Worm (Caenorhabditis elegans) whole organism, L4 larva: ENCODE measurements around the gene B0393.7.

Experiments used
- D1046.2 ChIP-seq: fragments of 200-800 bp; sonication (Bioruptor generic); IDR thresholded peaks from 2 replicates; pipeline ENCODE4 v1.3.6; 2022; ENCODE audit warnings: missing genetic modification characterization, missing compliant biosample characterization
- F37D6.2 ChIP-seq: sonication (generic microtip); optimal IDR thresholded peaks from 2 replicates; lab custom pipeline; 2016; ENCODE audit warnings: mild to moderate bottlenecking, missing genetic modification characterization, missing compliant biosample characterization
- Y48G9A.11 ChIP-seq: fragments of 200-800 bp; sonication (Bioruptor generic); IDR thresholded peaks from 2 replicates; pipeline ENCODE4 v1.3.6; 2022; ENCODE audit warnings: missing genetic modification reagents, missing genetic modification characterization, missing compliant biosample characterization
- Y75B8A.6 ChIP-seq: fragments of 200-800 bp; sonication (Bioruptor generic); IDR thresholded peaks from 2 replicates; pipeline ENCODE4 v1.3.6; 2022; ENCODE audit warnings: missing genetic modification reagents, missing genetic modification characterization, missing compliant biosample characterization
- ZK337.2 ChIP-seq: fragments of 200-800 bp; sonication (Bioruptor generic); IDR thresholded peaks from 2 replicates; pipeline ENCODE4 v1.3.6; 2022; ENCODE audit warnings: missing genetic modification reagents, missing genetic modification characterization, missing compliant biosample characterization
- aly-2 ChIP-seq: sonication (generic microtip); optimal IDR thresholded peaks from 2 replicates; lab custom pipeline; 2018; ENCODE audit warnings: missing biosample characterization, missing genetic modification characterization
- ama-1 ChIP-seq: fragments of 150-350 bp; optimal IDR thresholded peaks from 2 replicates; lab custom pipeline; 2014; ENCODE audit warnings: inconsistent platforms, mixed read lengths
- ceh-20 ChIP-seq: fragments of 200-800 bp; sonication (Bioruptor generic); IDR thresholded peaks from 2 replicates; pipeline ENCODE4 v1.3.6; 2022; ENCODE audit warnings: missing genetic modification reagents, missing genetic modification characterization, missing compliant biosample characterization
- ceh-32 ChIP-seq: sonication (generic microtip); optimal IDR thresholded peaks from 2 replicates; lab custom pipeline; 2016; ENCODE audit warnings: mild to moderate bottlenecking, missing genetic modification characterization, missing compliant biosample characterization; ENCODE audit not compliant: poor library complexity
- ceh-62 ChIP-seq: sonication (generic microtip); optimal IDR thresholded peaks from 2 replicates; lab custom pipeline; 2017; ENCODE audit warnings: missing biosample characterization, missing genetic modification characterization
- ctbp-1 ChIP-seq: fragments of 200-800 bp; sonication (Bioruptor generic); IDR thresholded peaks from 2 replicates; pipeline ENCODE4 v1.3.6; 2022; ENCODE audit warnings: missing genetic modification reagents, missing genetic modification characterization, missing compliant biosample characterization
- daf-19 ChIP-seq: fragments of 200-800 bp; sonication (Bioruptor generic); conservative IDR thresholded peaks from 2 replicates; pipeline ENCODE4 v1.3.6; 2022; ENCODE audit warnings: missing genetic modification characterization, missing compliant biosample characterization
- daf-8 ChIP-seq: fragments of 200-800 bp; sonication (Bioruptor generic); IDR thresholded peaks from 2 replicates; pipeline ENCODE4 v1.3.6; 2022; ENCODE audit warnings: missing genetic modification characterization, missing compliant biosample characterization
- dmd-8 ChIP-seq: fragments of 200-800 bp; sonication (Bioruptor generic); IDR thresholded peaks from 2 replicates; pipeline ENCODE4 v1.3.6; 2022; ENCODE audit warnings: missing genetic modification characterization, missing compliant biosample characterization
- dpl-1 ChIP-seq: fragments of 150-350 bp; optimal IDR thresholded peaks from 2 replicates; lab custom pipeline; 2014; ENCODE audit warnings: missing biosample characterization, missing genetic modification reagents, missing genetic modification characterization
- fkh-10 ChIP-seq: fragments of 150-350 bp; optimal IDR thresholded peaks from 2 replicates; lab custom pipeline; 2014; ENCODE audit warnings: missing biosample characterization, missing genetic modification reagents, missing genetic modification characterization
- gei-8 ChIP-seq: fragments of 200-800 bp; sonication (Bioruptor generic); optimal IDR thresholded peaks from 2 replicates; lab custom pipeline; 2018; ENCODE audit warnings: mild to moderate bottlenecking, missing genetic modification characterization, missing compliant biosample characterization
- hif-1 ChIP-seq, 2 experiments: sonication (generic microtip); optimal IDR thresholded peaks; 2 replicates each; lab custom pipeline; 2016 to 2017; ENCODE audit warnings: missing compliant biosample characterization in 2 of 2, missing genetic modification characterization in 2 of 2, missing genetic modification reagents in 2 of 2, missing genotype in 2 of 2, mild to moderate bottlenecking in 1 of 2
- hmg-1.1 ChIP-seq: fragments of 200-800 bp; sonication (Bioruptor generic); IDR thresholded peaks from 2 replicates; pipeline ENCODE4 v1.3.6; 2022; ENCODE audit warnings: missing genetic modification reagents, missing genetic modification characterization, missing compliant biosample characterization
- jun-1 ChIP-seq: fragments of 150-350 bp; optimal IDR thresholded peaks from 2 replicates; lab custom pipeline; 2014; ENCODE audit warnings: missing biosample characterization, missing genetic modification reagents, missing genetic modification characterization
- lim-7 ChIP-seq: fragments of 200-800 bp; sonication (Bioruptor generic); IDR thresholded peaks from 2 replicates; pipeline ENCODE4 v1.3.6; 2022; ENCODE audit warnings: missing genetic modification characterization, missing compliant biosample characterization
- lin-13 ChIP-seq: fragments of 150-350 bp; optimal IDR thresholded peaks from 2 replicates; lab custom pipeline; 2014; ENCODE audit warnings: missing biosample characterization, missing genetic modification reagents, missing genetic modification characterization
- lin-29 ChIP-seq: fragments of 200-800 bp; sonication (Bioruptor generic); IDR thresholded peaks from 2 replicates; pipeline ENCODE4 v1.3.6; 2022; ENCODE audit warnings: missing genetic modification reagents, missing genetic modification characterization, missing compliant biosample characterization
- lin-38 ChIP-seq: fragments of 200-800 bp; sonication (Bioruptor generic); IDR thresholded peaks from 2 replicates; pipeline ENCODE4 v1.3.6; 2022; ENCODE audit warnings: missing genetic modification reagents, missing genetic modification characterization, missing compliant biosample characterization
- lin-39 ChIP-seq: fragments of 150-350 bp; optimal IDR thresholded peaks from 2 replicates; lab custom pipeline; 2014; ENCODE audit warnings: missing biosample characterization, missing genetic modification reagents, missing genetic modification characterization
- lir-3 ChIP-seq: sonication (generic microtip); optimal IDR thresholded peaks from 2 replicates; lab custom pipeline; 2016; ENCODE audit warnings: mild to moderate bottlenecking, missing genetic modification characterization, missing compliant biosample characterization
- lsy-2 ChIP-seq, 2 experiments: fragments of 150-350 bp in 1 of 2; sonication (generic microtip) in 1 of 2; optimal IDR thresholded peaks; 2 replicates each; lab custom pipeline; 2014 to 2017; ENCODE audit warnings: missing biosample characterization in 2 of 2, missing genetic modification characterization in 2 of 2
- madf-5 ChIP-seq, 2 experiments: fragments of 200-800 bp; sonication (Bioruptor generic); IDR thresholded peaks; 2 replicates each; pipeline ENCODE4 v1.3.6; 2022; ENCODE audit warnings: missing compliant biosample characterization in 2 of 2, missing genetic modification characterization in 2 of 2
- mep-1 ChIP-seq: fragments of 150-350 bp; sonication (generic microtip); optimal IDR thresholded peaks from 3 replicates; lab custom pipeline; 2014; ENCODE audit warnings: missing biosample characterization, missing genetic modification characterization
- mxl-2 ChIP-seq: fragments of 200-800 bp; sonication (Bioruptor generic); conservative IDR thresholded peaks from 2 replicates; pipeline ENCODE4 v1.3.6; 2022; ENCODE audit warnings: missing genetic modification reagents, missing genetic modification characterization, missing compliant biosample characterization
- nhr-11 ChIP-seq: fragments of 150-350 bp; optimal IDR thresholded peaks from 2 replicates; lab custom pipeline; 2014; ENCODE audit warnings: missing biosample characterization, missing genetic modification characterization
- nhr-111 ChIP-seq: fragments of 200-800 bp; sonication (Bioruptor generic); optimal IDR thresholded peaks from 2 replicates; lab custom pipeline; 2018; ENCODE audit warnings: mild to moderate bottlenecking, missing genetic modification characterization, missing compliant biosample characterization
- nhr-237 ChIP-seq: sonication (generic microtip); optimal IDR thresholded peaks from 2 replicates; lab custom pipeline; 2017; ENCODE audit warnings: missing biosample characterization, missing genetic modification characterization
- nhr-25 ChIP-seq: sonication (generic microtip); optimal IDR thresholded peaks from 2 replicates; lab custom pipeline; 2017; ENCODE audit warnings: missing genetic modification characterization, mild to moderate bottlenecking, missing compliant biosample characterization, antibody characterized with exemption, moderate library complexity, borderline replicate concordance; ENCODE audit not compliant: insufficient read depth
- nhr-28 ChIP-seq: fragments of 150-350 bp; optimal IDR thresholded peaks from 2 replicates; lab custom pipeline; 2014; ENCODE audit warnings: missing biosample characterization, missing genetic modification characterization
- nhr-41 ChIP-seq: fragments of 200-800 bp; sonication (Bioruptor generic); IDR thresholded peaks from 2 replicates; pipeline ENCODE4 v1.3.6; 2022; ENCODE audit warnings: missing genetic modification reagents, missing genetic modification characterization, missing compliant biosample characterization
- nhr-48 ChIP-seq: sonication (generic microtip); optimal IDR thresholded peaks from 2 replicates; lab custom pipeline; 2016; ENCODE audit warnings: mild to moderate bottlenecking, missing genetic modification characterization, missing compliant biosample characterization
- nhr-6 ChIP-seq: fragments of 150-350 bp; optimal IDR thresholded peaks from 2 replicates; lab custom pipeline; 2014; ENCODE audit warnings: missing biosample characterization, missing genetic modification characterization
- nhr-76 ChIP-seq: fragments of 150-350 bp; optimal IDR thresholded peaks from 2 replicates; lab custom pipeline; 2014; ENCODE audit warnings: missing biosample characterization, missing genetic modification characterization
- pha-4 ChIP-seq, 2 experiments: fragments of 150-350 bp in 1 of 2; fragments of 200-800 bp in 1 of 2; sonication (Bioruptor generic) in 1 of 2; IDR thresholded peaks in 1 of 2; optimal IDR thresholded peaks in 1 of 2; 2 replicates each; pipeline versions ENCODE4 v1.3.6 to Lab custom; 2014 to 2022; ENCODE audit warnings: missing genetic modification characterization in 2 of 2, missing genetic modification reagents in 2 of 2, missing biosample characterization in 1 of 2, missing compliant biosample characterization in 1 of 2
- php-3 ChIP-seq: fragments of 200-800 bp; sonication (Bioruptor generic); IDR thresholded peaks from 2 replicates; pipeline ENCODE4 v1.3.6; 2022; ENCODE audit warnings: missing genetic modification reagents, missing genetic modification characterization, missing compliant biosample characterization
- rbr-2 ChIP-seq: sonication (generic microtip); optimal IDR thresholded peaks from 2 replicates; lab custom pipeline; 2016; ENCODE audit warnings: missing genotype, missing genetic modification characterization, missing compliant biosample characterization
- saeg-2 ChIP-seq: fragments of 200-800 bp; sonication (Bioruptor generic); IDR thresholded peaks from 2 replicates; pipeline ENCODE4 v1.3.6; 2022; ENCODE audit warnings: missing genetic modification reagents, missing genetic modification characterization, missing compliant biosample characterization
- set-16 ChIP-seq: fragments of 200-800 bp; sonication (Bioruptor generic); IDR thresholded peaks from 2 replicates; pipeline ENCODE4 v1.3.6; 2022; ENCODE audit warnings: missing genetic modification reagents, missing genetic modification characterization, missing compliant biosample characterization
- tra-1 ChIP-seq: fragments of 200-800 bp; sonication (Bioruptor generic); IDR thresholded peaks from 2 replicates; pipeline ENCODE4 v1.3.6; 2022; ENCODE audit warnings: missing genetic modification reagents, missing genetic modification characterization, missing compliant biosample characterization
- unc-62 ChIP-seq, 3 experiments: fragments of 150-350 bp in 1 of 3; sonication (generic microtip); optimal IDR thresholded peaks in 2 of 3; peaks in 1 of 3; 1 replicate in 1 of 3; 2 replicates in 2 of 3; lab custom pipeline; 2014 to 2017; ENCODE audit warnings: missing biosample characterization in 3 of 3, missing genetic modification characterization in 3 of 3, missing genetic modification reagents in 3 of 3, missing genotype in 1 of 3
- vab-7 ChIP-seq: fragments of 200-800 bp; sonication (Bioruptor generic); IDR thresholded peaks from 2 replicates; pipeline ENCODE4 v1.3.6; 2022; ENCODE audit warnings: missing genetic modification reagents, missing genetic modification characterization, missing compliant biosample characterization
- zag-1 ChIP-seq: fragments of 150-350 bp; optimal IDR thresholded peaks from 2 replicates; lab custom pipeline; 2014; ENCODE audit warnings: missing biosample characterization, missing genetic modification characterization
- zip-2 ChIP-seq: fragments of 150-350 bp; optimal IDR thresholded peaks from 2 replicates; lab custom pipeline; 2014; ENCODE audit warnings: missing biosample characterization, missing genetic modification characterization
- ztf-7 ChIP-seq: fragments of 150-350 bp; optimal IDR thresholded peaks from 2 replicates; lab custom pipeline; 2014; ENCODE audit warnings: missing biosample characterization, missing genetic modification characterization

B0393.7 gene

DNA sequence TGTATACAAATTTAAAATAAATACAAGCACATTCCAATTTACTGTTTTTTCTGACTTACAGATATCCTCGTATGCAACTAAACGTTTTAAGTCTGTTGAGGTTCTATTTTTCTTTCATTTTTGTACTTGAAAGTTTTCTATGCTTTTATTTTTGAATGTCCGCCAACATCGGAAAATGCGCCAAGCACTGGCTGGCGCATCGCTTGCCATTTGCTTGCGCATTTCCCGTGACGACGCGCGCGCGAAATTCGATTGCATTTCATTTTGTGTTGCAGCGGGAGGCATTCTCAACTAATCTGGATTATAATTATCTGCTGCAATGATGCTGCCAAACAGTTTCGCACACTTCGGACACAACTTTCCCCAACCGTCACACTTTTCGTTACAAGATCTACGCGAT is 20.9 kb downstream of the B0393.7 start, which contains the start of gene fbxl-2 (continued):
- no peak for TF ChIP-seq daf-19 (GFP tag; lab: Robert Waterston, UW)
- TF ChIP-seq tra-1 (GFP tag; lab: Robert Waterston, UW): peak; percentile 84
- TF ChIP-seq lim-7 (GFP tag; lab: Robert Waterston, UW): peak; percentile 51; the same call in 1 of the 2 replicates
- TF ChIP-seq nhr-11 (tag; lab: Kevin White, UChicago): peak; percentile 90
- peak; percentile 65 for TF ChIP-seq jun-1
- peak; percentile 70 for TF ChIP-seq nhr-48 (tag; lab: Kevin White, UChicago)
- TF ChIP-seq lin-39: no peak
- peak; percentile 93 for TF ChIP-seq ceh-20 (GFP tag; lab: Robert Waterston, UW)
- peak; percentile 73 for TF ChIP-seq php-3 (GFP tag; lab: Robert Waterston, UW)
- TF ChIP-seq hif-1 (tag; optimal IDR thresholded peaks at IDR 0.05; lab: Kevin White, UChicago): peak; percentile 17 to 84
- TF ChIP-seq nhr-111 (GFP tag; lab: Kevin White, UChicago): peak; percentile 55
- peak in 1 of 2 experiments; percentile 73; a peak in 1 of 4 replicates for TF ChIP-seq madf-5 (GFP tag; IDR thresholded peaks at IDR 0.05; lab: Robert Waterston, UW)
- TF ChIP-seq lir-3 (tag; lab: Kevin White, UChicago): no peak
- TF ChIP-seq aly-2 (tag; lab: Kevin White, UChicago): no peak
- peak; percentile 94 for TF ChIP-seq rbr-2 (tag; lab: Kevin White, UChicago)
- peak; percentile 41 for TF ChIP-seq gei-8 (GFP tag; lab: Kevin White, UChicago)
- TF ChIP-seq ceh-32 (tag; lab: Kevin White, UChicago): peak; percentile 44
- peak; percentile 73 for TF ChIP-seq Y48G9A.11 (GFP tag; lab: Robert Waterston, UW)
- peak; percentile 92 for TF ChIP-seq F37D6.2 (tag; lab: Kevin White, UChicago)
- TF ChIP-seq lin-29 (GFP tag; lab: Robert Waterston, UW): peak; percentile 83
- TF ChIP-seq mep-1 (tag; lab: Kevin White, UChicago): peak; percentile 95
- peak; percentile 94 for TF ChIP-seq hmg-1.1
- TF ChIP-seq lin-38 (GFP tag; lab: Robert Waterston, UW): peak; percentile 94
- peak; percentile 94 for TF ChIP-seq lin-13
- 0 out of 2 replicates have a peak, but pooled peaks have one; percentile 24 for TF ChIP-seq dmd-8 (GFP tag; lab: Robert Waterston, UW)
- peak; percentile 89 for TF ChIP-seq Y75B8A.6 (GFP tag; lab: Robert Waterston, UW)
- no peak for TF ChIP-seq pha-4 (GFP tag; IDR thresholded peaks at IDR 0.05; lab: Robert Waterston, UW)
- TF ChIP-seq pha-4 (tag; optimal IDR thresholded peaks at IDR 0.05; lab: Kevin White, UChicago): no peak
- peak; percentile 84 for TF ChIP-seq saeg-2 (GFP tag; lab: Robert Waterston, UW)
- TF ChIP-seq zip-2: peak; percentile 28
- TF ChIP-seq nhr-237 (tag; lab: Kevin White, UChicago): no peak
- peak; percentile 68 for TF ChIP-seq nhr-25
- TF ChIP-seq dpl-1 (GFP tag; lab: Kevin White, UChicago): peak; percentile 100
- TF ChIP-seq set-16 (GFP tag; lab: Robert Waterston, UW): peak; percentile 47; the same call in 1 of the 2 replicates
- TF ChIP-seq ama-1: peak; percentile 59
- peak; percentile 92 for TF ChIP-seq nhr-6
- TF ChIP-seq mxl-2 (GFP tag; lab: Robert Waterston, UW): 0 out of 2 replicates have a peak, but pooled peaks have one; percentile 57
- 0 out of 2 replicates have a peak, but pooled peaks have one; percentile 56 for TF ChIP-seq ZK337.2 (GFP tag; lab: Robert Waterston, UW)
- no peak for TF ChIP-seq zag-1
- peak; percentile 85 for TF ChIP-seq ctbp-1 (GFP tag; lab: Robert Waterston, UW)
- peak; percentile 67; the same call in 1 of the 2 replicates for TF ChIP-seq vab-7 (GFP tag; lab: Robert Waterston, UW)
- peak in 1 of 2 experiments; percentile 92 for TF ChIP-seq unc-62 (GFP tag; optimal IDR thresholded peaks at IDR 0.05 in 1 of 2; lab: Kevin White, UChicago)
- TF ChIP-seq unc-62 (tag; optimal IDR thresholded peaks at IDR 0.05; lab: Kevin White, UChicago): no peak
- peak; percentile 85 to 97 for TF ChIP-seq lsy-2 (tag; optimal IDR thresholded peaks at IDR 0.05; lab: Kevin White, UChicago)
- TF ChIP-seq fkh-10 (GFP tag; lab: Kevin White, UChicago): peak; percentile 96
- TF ChIP-seq nhr-28: peak; percentile 76
- peak; percentile 51; the same call in 1 of the 2 replicates for TF ChIP-seq nhr-41 (GFP tag; lab: Robert Waterston, UW)
- TF ChIP-seq ztf-7 (tag; lab: Kevin White, UChicago): peak; percentile 84
- TF ChIP-seq ceh-62 (tag; lab: Kevin White, UChicago): no peak
- TF ChIP-seq nhr-76: no peak
- TF ChIP-seq daf-8 (GFP tag; lab: Robert Waterston, UW): no peak
- TF ChIP-seq D1046.2 (GFP tag; lab: Robert Waterston, UW): peak; percentile 82; the same call in 1 of the 2 replicates
